Worm (Caenorhabditis elegans): Measurements from ENCODE around the gene C03B1.3.

ce11 chrX:6374451-6374850, 8.6 kb downstream of the C03B1.3 start, which contains the start of gene C03B1.1:
- TF ChIP-seq him-1 (tag; optimal IDR thresholded peaks at IDR 0.05): no peak
- no peak for TF ChIP-seq W03F9.2 (tag; optimal IDR thresholded peaks at IDR 0.05)

All from whole organism, L4/young adult.